Fruit fly (Drosophila melanogaster): ENCODE measurements around the gene CG8607.

CG8607 gene

dm6 chr3L:7323348-7323747, 3.5 kb downstream of the CG8607 start, which contains the start of the genes RhoGEF4 and Rint1 (continued):
- TF ChIP-seq mam (GFP tag; optimal IDR thresholded peaks at IDR 0.05) (peak; percentile 55), salm (tag; optimal IDR thresholded peaks at IDR 0.05) (no peak), oc (tag; optimal IDR thresholded peaks at IDR 0.05) (no peak), tna (GFP tag; IDR thresholded peaks at IDR 0.05; ENCODE audit: partially characterized antibody) (no peak), B-H1 (GFP tag; IDR thresholded peaks at IDR 0.05) (peak; percentile 36; the same call in 2 of the 3 replicates), ftz-f1 (GFP tag; optimal IDR thresholded peaks at IDR 0.05) (no peak), CG7963 (GFP tag; IDR thresholded peaks at IDR 0.05; ENCODE audit: partially characterized antibody) (no peak), Hsf (GFP tag; optimal IDR thresholded peaks at IDR 0.05) (peak; percentile 63), gem (tag; optimal IDR thresholded peaks at IDR 0.05) (peak; percentile 86), CG12744 (GFP tag; optimal IDR thresholded peaks at IDR 0.05) (no peak), sd (tag; optimal IDR thresholded peaks at IDR 0.05) (no peak), CG32772 (GFP tag; IDR thresholded peaks at IDR 0.05) (peak; percentile 73), NK7.1 (GFP tag; optimal IDR thresholded peaks at IDR 0.05) (no peak), CG12104 (GFP tag; optimal IDR thresholded peaks at IDR 0.05) (peak; percentile 46), tap (tag; optimal IDR thresholded peaks at IDR 0.05) (peak; percentile 39), CG8924 (tag; optimal IDR thresholded peaks at IDR 0.05) (peak; percentile 65), CG2129 (GFP tag; IDR thresholded peaks at IDR 0.05; ENCODE audit: partially characterized antibody) (no peak), z (GFP tag; IDR thresholded peaks at IDR 0.05) (no peak), pnt (GFP tag; optimal IDR thresholded peaks at IDR 0.05) (peak; percentile 17), CG12391 (tag; optimal IDR thresholded peaks at IDR 0.05) (peak; percentile 86), cg (GFP tag; optimal IDR thresholded peaks at IDR 0.05) (no peak), danr (GFP tag; IDR thresholded peaks at IDR 0.05) (peak; percentile 65; the same call in 1 of the 2 replicates), Lhr (GFP tag; optimal IDR thresholded peaks at IDR 0.05) (peak; percentile 68), ttk (GFP tag; IDR thresholded peaks at IDR 0.05) (peak; percentile 60; the same call in 1 of the 2 replicates), sima (GFP tag; optimal IDR thresholded peaks at IDR 0.05) (no peak), CG8359 (GFP tag; optimal IDR thresholded peaks at IDR 0.05; ENCODE audit: borderline replicate concordance) (no peak), CG15269 (tag; optimal IDR thresholded peaks at IDR 0.05) (no peak), CG15696 (tag; optimal IDR thresholded peaks at IDR 0.05) (peak; percentile 60), Adf1 (GFP tag; IDR thresholded peaks at IDR 0.05) (peak; percentile 60), CG9876 (GFP tag; optimal IDR thresholded peaks at IDR 0.05) (no peak), seq (GFP tag; IDR thresholded peaks at IDR 0.05) (0 out of 2 replicates have a peak, but pooled peaks have one; percentile 31), Taf1 (GFP tag; IDR thresholded peaks at IDR 0.05) (peak; percentile 61; the same call in 1 of the 2 replicates), Mad (GFP tag; optimal IDR thresholded peaks at IDR 0.05) (peak; percentile 60), Sox100B (GFP tag; optimal IDR thresholded peaks at IDR 0.05) (no peak), CG10654 (GFP tag; optimal IDR thresholded peaks at IDR 0.05) (peak; percentile 60), ase (GFP tag; IDR thresholded peaks at IDR 0.05) (0 out of 3 replicates have a peak, but pooled peaks have one; percentile 41), CG12942 (GFP tag; optimal IDR thresholded peaks at IDR 0.05) (peak; percentile 64), lab (GFP tag; optimal IDR thresholded peaks at IDR 0.05) (peak; percentile 28), bab2 (GFP tag; optimal IDR thresholded peaks at IDR 0.05) (peak; percentile 56), CG5180 (GFP tag; optimal IDR thresholded peaks at IDR 0.05) (no peak), hth (optimal IDR thresholded peaks at IDR 0.05) (no peak), dmrt11E (tag; optimal IDR thresholded peaks at IDR 0.05) (peak; percentile 71), CG11723 (GFP tag; optimal IDR thresholded peaks at IDR 0.05) (no peak), luna (GFP tag; optimal IDR thresholded peaks at IDR 0.05) (no peak), H2.0 (GFP tag; IDR thresholded peaks at IDR 0.05) (peak; percentile 54; the same call in 1 of the 2 replicates), ci (GFP tag; IDR thresholded peaks at IDR 0.05) (peak; percentile 70; the same call in 2 of the 3 replicates), Dad (GFP tag; optimal IDR thresholded peaks at IDR 0.05) (peak; percentile 31), CG18764 (GFP tag; optimal IDR thresholded peaks at IDR 0.05) (peak; percentile 49), CG9817 (tag; optimal IDR thresholded peaks at IDR 0.05) (peak; percentile 71), Oaz (GFP tag; IDR thresholded peaks at IDR 0.05) (no peak), tll (GFP tag; optimal IDR thresholded peaks at IDR 0.05) (peak in 1 of 2 experiments; percentile 14)
